Worm (Caenorhabditis elegans) whole organism, L4 larva: ENCODE data around the gene Y7A5A.6.

ENCODE experiments used
- D1046.2 ChIP-seq: fragments of 200-800 bp; sonication (Bioruptor generic); IDR thresholded peaks from 2 replicates; pipeline ENCODE4 v1.3.6; 2022; ENCODE audit warnings: missing genetic modification characterization, missing compliant biosample characterization
- F26F4.8 ChIP-seq: fragments of 200-800 bp; sonication (Bioruptor generic); conservative IDR thresholded peaks from 2 replicates; pipeline ENCODE4 v1.3.6; 2022; ENCODE audit warnings: missing genetic modification characterization, missing compliant biosample characterization
- F37D6.2 ChIP-seq: sonication (generic microtip); optimal IDR thresholded peaks from 2 replicates; lab custom pipeline; 2016; ENCODE audit warnings: mild to moderate bottlenecking, missing genetic modification characterization, missing compliant biosample characterization
- F44E2.7 ChIP-seq: fragments of 200-800 bp; sonication (Bioruptor generic); IDR thresholded peaks from 2 replicates; pipeline ENCODE4 v2.1.2; 2022; ENCODE audit warnings: missing genetic modification characterization, missing compliant biosample characterization
- R02D3.7 ChIP-seq: fragments of 150-350 bp; sonication (generic microtip); optimal IDR thresholded peaks from 3 replicates; lab custom pipeline; 2014; ENCODE audit warnings: missing biosample characterization, missing genetic modification characterization
- T20F7.1 ChIP-seq: fragments of 200-800 bp; sonication (Bioruptor generic); optimal IDR thresholded peaks from 2 replicates; lab custom pipeline; 2018; ENCODE audit warnings: mild to moderate bottlenecking, missing genetic modification characterization, missing compliant biosample characterization
- T26A8.4 ChIP-seq: fragments of 200-800 bp; sonication (Bioruptor generic); IDR thresholded peaks from 2 replicates; pipeline ENCODE4 v1.3.6; 2022; ENCODE audit warnings: missing genetic modification characterization, missing compliant biosample characterization
- Y75B8A.6 ChIP-seq: fragments of 200-800 bp; sonication (Bioruptor generic); IDR thresholded peaks from 2 replicates; pipeline ENCODE4 v1.3.6; 2022; ENCODE audit warnings: missing genetic modification reagents, missing genetic modification characterization, missing compliant biosample characterization
- ZK337.2 ChIP-seq: fragments of 200-800 bp; sonication (Bioruptor generic); IDR thresholded peaks from 2 replicates; pipeline ENCODE4 v1.3.6; 2022; ENCODE audit warnings: missing genetic modification reagents, missing genetic modification characterization, missing compliant biosample characterization
- aha-1 ChIP-seq: fragments of 150-350 bp; peaks from one replicate; lab custom pipeline; 2014; ENCODE audit warnings: missing biosample characterization, missing genetic modification characterization
- attf-4 ChIP-seq: sonication (generic microtip); optimal IDR thresholded peaks from 3 replicates; lab custom pipeline; 2017; ENCODE audit warnings: missing biosample characterization, missing genetic modification characterization
- ceh-28 ChIP-seq: fragments of 150-350 bp; optimal IDR thresholded peaks from 2 replicates; lab custom pipeline; 2014; ENCODE audit warnings: missing biosample characterization, missing genetic modification reagents, missing genetic modification characterization
- ceh-32 ChIP-seq: sonication (generic microtip); optimal IDR thresholded peaks from 2 replicates; lab custom pipeline; 2016; ENCODE audit warnings: mild to moderate bottlenecking, missing genetic modification characterization, missing compliant biosample characterization; ENCODE audit not compliant: poor library complexity
- ceh-44 ChIP-seq: fragments of 200-800 bp; sonication (Bioruptor generic); IDR thresholded peaks from 2 replicates; pipeline ENCODE4 v1.3.6; 2022; ENCODE audit warnings: missing genetic modification reagents, missing genetic modification characterization, missing compliant biosample characterization
- ces-1 ChIP-seq: fragments of 150-350 bp; sonication (generic microtip); optimal IDR thresholded peaks from 4 replicates; lab custom pipeline; 2014; ENCODE audit warnings: missing biosample characterization, missing genetic modification reagents, missing genetic modification characterization
- cey-2 ChIP-seq: sonication (generic microtip); optimal IDR thresholded peaks from 3 replicates; lab custom pipeline; 2017; ENCODE audit warnings: missing genetic modification characterization, mild to moderate bottlenecking, missing compliant biosample characterization, antibody characterized with exemption, borderline replicate concordance; ENCODE audit not compliant: insufficient read depth
- daf-12 ChIP-seq: fragments of 150-350 bp; optimal IDR thresholded peaks from 2 replicates; lab custom pipeline; 2014; ENCODE audit warnings: missing biosample characterization, missing genetic modification reagents, missing genetic modification characterization
- daf-19 ChIP-seq: fragments of 200-800 bp; sonication (Bioruptor generic); conservative IDR thresholded peaks from 2 replicates; pipeline ENCODE4 v1.3.6; 2022; ENCODE audit warnings: missing genetic modification characterization, missing compliant biosample characterization
- dpl-1 ChIP-seq: fragments of 150-350 bp; optimal IDR thresholded peaks from 2 replicates; lab custom pipeline; 2014; ENCODE audit warnings: missing biosample characterization, missing genetic modification reagents, missing genetic modification characterization
- egl-43 ChIP-seq: fragments of 200-800 bp; sonication (Bioruptor generic); IDR thresholded peaks from 2 replicates; pipeline ENCODE4 v1.3.6; 2022; ENCODE audit warnings: missing genetic modification reagents, missing genetic modification characterization, missing compliant biosample characterization
- fkh-10 ChIP-seq: fragments of 150-350 bp; optimal IDR thresholded peaks from 2 replicates; lab custom pipeline; 2014; ENCODE audit warnings: missing biosample characterization, missing genetic modification reagents, missing genetic modification characterization
- hif-1 ChIP-seq, 2 experiments: sonication (generic microtip); optimal IDR thresholded peaks; 2 replicates each; lab custom pipeline; 2016 to 2017; ENCODE audit warnings: missing compliant biosample characterization in 2 of 2, missing genetic modification characterization in 2 of 2, missing genetic modification reagents in 2 of 2, missing genotype in 2 of 2, mild to moderate bottlenecking in 1 of 2
- hlh-30 ChIP-seq: sonication (generic microtip); optimal IDR thresholded peaks from 2 replicates; lab custom pipeline; 2017; ENCODE audit warnings: antibody characterized with exemption, mild to moderate bottlenecking, missing genetic modification characterization, missing compliant biosample characterization; ENCODE audit not compliant: insufficient read depth
- lin-1 ChIP-seq: fragments of 200-800 bp; sonication (Bioruptor generic); IDR thresholded peaks from 2 replicates; pipeline ENCODE4 v1.3.6; 2022; ENCODE audit warnings: missing genetic modification reagents, missing genetic modification characterization, missing compliant biosample characterization
- lin-29 ChIP-seq: fragments of 200-800 bp; sonication (Bioruptor generic); IDR thresholded peaks from 2 replicates; pipeline ENCODE4 v1.3.6; 2022; ENCODE audit warnings: missing genetic modification reagents, missing genetic modification characterization, missing compliant biosample characterization
- lin-38 ChIP-seq: fragments of 200-800 bp; sonication (Bioruptor generic); IDR thresholded peaks from 2 replicates; pipeline ENCODE4 v1.3.6; 2022; ENCODE audit warnings: missing genetic modification reagents, missing genetic modification characterization, missing compliant biosample characterization
- lir-3 ChIP-seq: sonication (generic microtip); optimal IDR thresholded peaks from 2 replicates; lab custom pipeline; 2016; ENCODE audit warnings: mild to moderate bottlenecking, missing genetic modification characterization, missing compliant biosample characterization
- madf-5 ChIP-seq, 2 experiments: fragments of 200-800 bp; sonication (Bioruptor generic); IDR thresholded peaks; 2 replicates each; pipeline ENCODE4 v1.3.6; 2022; ENCODE audit warnings: missing compliant biosample characterization in 2 of 2, missing genetic modification characterization in 2 of 2
- mdl-1 ChIP-seq, 2 experiments: fragments of 150-350 bp in 1 of 2; sonication (generic microtip) in 1 of 2; optimal IDR thresholded peaks; 2 replicates each; lab custom pipeline; 2014 to 2017; ENCODE audit warnings: missing biosample characterization in 2 of 2, missing genetic modification characterization in 2 of 2
- mdt-29 ChIP-seq: fragments of 200-800 bp; sonication (Bioruptor generic); IDR thresholded peaks from 2 replicates; pipeline ENCODE4 v1.3.6; 2022; ENCODE audit warnings: missing genetic modification reagents, missing genetic modification characterization, missing compliant biosample characterization
- nhr-111 ChIP-seq: fragments of 200-800 bp; sonication (Bioruptor generic); optimal IDR thresholded peaks from 2 replicates; lab custom pipeline; 2018; ENCODE audit warnings: mild to moderate bottlenecking, missing genetic modification characterization, missing compliant biosample characterization
- nhr-237 ChIP-seq: sonication (generic microtip); optimal IDR thresholded peaks from 2 replicates; lab custom pipeline; 2017; ENCODE audit warnings: missing biosample characterization, missing genetic modification characterization
- nhr-42 ChIP-seq: fragments of 200-800 bp; sonication (Bioruptor generic); IDR thresholded peaks from 2 replicates; pipeline ENCODE4 v1.3.6; 2022; ENCODE audit warnings: missing genetic modification characterization, missing compliant biosample characterization
- nhr-6 ChIP-seq: fragments of 150-350 bp; optimal IDR thresholded peaks from 2 replicates; lab custom pipeline; 2014; ENCODE audit warnings: missing biosample characterization, missing genetic modification characterization
- nhr-77 ChIP-seq: fragments of 150-350 bp; optimal IDR thresholded peaks from 2 replicates; lab custom pipeline; 2014; ENCODE audit warnings: missing biosample characterization, missing genetic modification characterization
- pha-4 ChIP-seq, 2 experiments: fragments of 150-350 bp in 1 of 2; fragments of 200-800 bp in 1 of 2; sonication (Bioruptor generic) in 1 of 2; IDR thresholded peaks in 1 of 2; optimal IDR thresholded peaks in 1 of 2; 2 replicates each; pipeline versions ENCODE4 v1.3.6 to Lab custom; 2014 to 2022; ENCODE audit warnings: missing genetic modification characterization in 2 of 2, missing genetic modification reagents in 2 of 2, missing biosample characterization in 1 of 2, missing compliant biosample characterization in 1 of 2
- rbr-2 ChIP-seq: sonication (generic microtip); optimal IDR thresholded peaks from 2 replicates; lab custom pipeline; 2016; ENCODE audit warnings: missing genotype, missing genetic modification characterization, missing compliant biosample characterization
- sdz-12 ChIP-seq: fragments of 200-800 bp; sonication (Bioruptor generic); optimal IDR thresholded peaks from 2 replicates; lab custom pipeline; 2018; ENCODE audit warnings: mild to moderate bottlenecking, missing genetic modification characterization, missing compliant biosample characterization
- skn-1 ChIP-seq: fragments of 150-350 bp; optimal IDR thresholded peaks from 2 replicates; lab custom pipeline; 2014; ENCODE audit warnings: missing biosample characterization, missing genetic modification characterization
- snpc-1.2 ChIP-seq: fragments of 200-800 bp; sonication (Bioruptor generic); IDR thresholded peaks from 2 replicates; pipeline ENCODE4 v1.3.6; 2022; ENCODE audit warnings: missing genetic modification reagents, missing genetic modification characterization, missing compliant biosample characterization
- snpc-4 ChIP-seq: fragments of 150-350 bp; optimal IDR thresholded peaks from 2 replicates; lab custom pipeline; 2014; ENCODE audit warnings: missing biosample characterization, missing genetic modification characterization
- spr-1 ChIP-seq: sonication (generic microtip); optimal IDR thresholded peaks from 2 replicates; lab custom pipeline; 2016; ENCODE audit warnings: mild to moderate bottlenecking, missing genetic modification characterization, missing compliant biosample characterization
- spr-3 ChIP-seq: fragments of 200-800 bp; sonication (Bioruptor generic); optimal IDR thresholded peaks from 2 replicates; lab custom pipeline; 2018; ENCODE audit warnings: mild to moderate bottlenecking, missing genetic modification characterization, missing compliant biosample characterization
- tra-1 ChIP-seq: fragments of 200-800 bp; sonication (Bioruptor generic); IDR thresholded peaks from 2 replicates; pipeline ENCODE4 v1.3.6; 2022; ENCODE audit warnings: missing genetic modification reagents, missing genetic modification characterization, missing compliant biosample characterization
- zfp-2 ChIP-seq: sonication (generic microtip); optimal IDR thresholded peaks from 2 replicates; lab custom pipeline; 2016; ENCODE audit warnings: mild to moderate bottlenecking, missing genetic modification characterization, missing compliant biosample characterization
- zip-2 ChIP-seq: fragments of 150-350 bp; optimal IDR thresholded peaks from 2 replicates; lab custom pipeline; 2014; ENCODE audit warnings: missing biosample characterization, missing genetic modification characterization
- ztf-7 ChIP-seq: fragments of 150-350 bp; optimal IDR thresholded peaks from 2 replicates; lab custom pipeline; 2014; ENCODE audit warnings: missing biosample characterization, missing genetic modification characterization

The Y7A5A.6 gene

DNA sequence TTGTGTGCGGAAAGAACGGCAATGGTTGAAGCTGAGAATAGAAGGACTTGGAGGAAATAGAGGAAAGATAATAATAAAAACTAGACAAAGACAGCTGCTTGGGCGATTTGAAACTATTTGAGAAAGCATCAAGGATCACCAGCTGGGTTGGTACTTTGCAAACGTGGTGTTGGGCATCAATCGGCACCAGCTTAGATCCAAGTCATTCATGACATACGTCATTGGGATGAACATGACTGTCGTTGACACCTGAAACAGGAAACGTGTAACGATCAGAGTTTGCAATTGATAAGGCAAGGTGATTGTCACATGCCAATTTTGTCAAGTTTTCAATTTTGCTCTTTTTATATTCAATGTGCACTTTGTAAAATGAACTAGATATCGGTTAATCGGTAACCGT is 43.0 kb upstream of the Y7A5A.6 start (continued):
- no peak for TF ChIP-seq snpc-1.2
- TF ChIP-seq R02D3.7 (tag; lab: Kevin White, UChicago) = no peak
- no peak for TF ChIP-seq zip-2 (tag; lab: Kevin White, UChicago)
- TF ChIP-seq fkh-10 (GFP tag; lab: Kevin White, UChicago) = no peak
- no peak for TF ChIP-seq ztf-7 (tag; lab: Kevin White, UChicago)
- TF ChIP-seq F26F4.8 = no peak
- no peak for TF ChIP-seq ceh-28 (tag; lab: Kevin White, UChicago)
- no peak for TF ChIP-seq cey-2 (tag; lab: Kevin White, UChicago)

DNA sequence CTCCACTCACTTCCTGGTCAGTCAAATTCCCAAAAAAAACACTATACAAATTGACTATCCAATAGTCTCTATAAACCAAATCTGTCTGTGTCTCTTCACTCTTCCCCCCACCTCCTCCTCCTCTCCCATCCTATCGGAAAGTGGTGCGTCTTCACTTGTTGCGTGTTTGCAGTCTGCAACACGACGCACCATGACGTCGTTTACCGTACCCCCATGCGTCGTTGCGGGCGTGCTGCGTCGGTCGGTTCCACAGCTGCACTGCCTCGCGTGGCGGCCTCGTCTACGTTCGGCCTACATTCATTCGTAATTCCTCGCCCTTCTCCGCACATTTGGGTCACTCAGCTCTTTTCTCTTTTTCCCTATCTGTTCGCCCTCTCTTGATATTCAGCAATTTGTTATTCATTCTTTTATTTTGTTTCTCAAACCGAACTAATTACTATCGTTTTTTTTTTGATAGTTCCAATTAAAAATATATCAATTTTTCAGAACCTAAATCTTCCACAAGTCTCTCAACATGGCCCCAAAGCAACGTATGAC is 41.7 kb upstream of the Y7A5A.6 start, which contains the start of gene serp-1.1:
Gene serp-1.1, plus strand, starts transcription at position 487 of the 537 bp plus-strand sequence.
- peak; percentile 76 for TF ChIP-seq nhr-237 (tag; lab: Kevin White, UChicago)
- TF ChIP-seq madf-5 (GFP tag; IDR thresholded peaks at IDR 0.05; lab: Robert Waterston, UW) = no peak; a peak in 1 of 4 replicates
- peak; percentile 95 for TF ChIP-seq T20F7.1
- peak; percentile 86 for TF ChIP-seq lir-3 (tag; lab: Kevin White, UChicago)
- peak; percentile 99 for TF ChIP-seq tra-1 (GFP tag; lab: Robert Waterston, UW)
- TF ChIP-seq ceh-32 (tag; lab: Kevin White, UChicago) = peak; percentile 82
- TF ChIP-seq F26F4.8 = no peak
- peak; percentile 32 for TF ChIP-seq ces-1
- TF ChIP-seq lin-1 = peak; percentile 99; the same call in 1 of the 2 replicates
- peak; percentile 94 for TF ChIP-seq ztf-7 (tag; lab: Kevin White, UChicago)
- peak; percentile 97 for TF ChIP-seq spr-1 (tag; lab: Kevin White, UChicago)
- peak; percentile 98 for TF ChIP-seq egl-43 (GFP tag; lab: Robert Waterston, UW)
- TF ChIP-seq F44E2.7 = 0 out of 2 replicates have a peak, but pooled peaks have one; percentile 11
- TF ChIP-seq aha-1 = peak; percentile 100
- TF ChIP-seq daf-12 = no peak
- TF ChIP-seq cey-2 (tag; lab: Kevin White, UChicago) = no peak
- peak; percentile 97 for TF ChIP-seq spr-3
- peak; percentile 93 to 99 for TF ChIP-seq mdl-1 (tag; optimal IDR thresholded peaks at IDR 0.05; lab: Kevin White, UChicago)
- TF ChIP-seq snpc-4 (tag; lab: Kevin White, UChicago) = peak; percentile 42
- TF ChIP-seq D1046.2 (GFP tag; lab: Robert Waterston, UW) = peak; percentile 92
- peak; percentile 96 for TF ChIP-seq fkh-10 (GFP tag; lab: Kevin White, UChicago)
- TF ChIP-seq lin-38 (GFP tag; lab: Robert Waterston, UW) = peak; percentile 93
- TF ChIP-seq sdz-12 (GFP tag; lab: Kevin White, UChicago) = peak; percentile 20
- TF ChIP-seq nhr-77 (tag; lab: Kevin White, UChicago) = peak; percentile 98
- no peak for TF ChIP-seq daf-19 (GFP tag; lab: Robert Waterston, UW)
- TF ChIP-seq hif-1 (tag; optimal IDR thresholded peaks at IDR 0.05; lab: Kevin White, UChicago) = peak; percentile 80 to 97
- 0 out of 2 replicates have a peak, but pooled peaks have one; percentile 51 for TF ChIP-seq ZK337.2 (GFP tag; lab: Robert Waterston, UW)
- TF ChIP-seq zfp-2 (tag; lab: Kevin White, UChicago) = peak; percentile 83
- peak; percentile 98 for TF ChIP-seq rbr-2
- TF ChIP-seq T26A8.4 (GFP tag; lab: Robert Waterston, UW) = peak; percentile 98
- TF ChIP-seq nhr-42 (GFP tag; lab: Robert Waterston, UW) = peak; percentile 98
- peak; percentile 56 for TF ChIP-seq attf-4
- TF ChIP-seq nhr-111 (GFP tag; lab: Kevin White, UChicago) = no peak
- peak; percentile 95 for TF ChIP-seq lin-29 (GFP tag; lab: Robert Waterston, UW)
- peak; percentile 97 for TF ChIP-seq nhr-6 (tag; lab: Kevin White, UChicago)
- peak; percentile 92 for TF ChIP-seq mdt-29
- TF ChIP-seq skn-1 (tag; lab: Kevin White, UChicago) = no peak
- peak; percentile 25; the same call in 1 of the 2 replicates for TF ChIP-seq ceh-44
- peak; percentile 96 for TF ChIP-seq Y75B8A.6 (GFP tag; lab: Robert Waterston, UW)
- TF ChIP-seq pha-4 (GFP tag; IDR thresholded peaks at IDR 0.05; lab: Robert Waterston, UW) = peak; percentile 99
- peak; percentile 51 for TF ChIP-seq pha-4 (tag; optimal IDR thresholded peaks at IDR 0.05; lab: Kevin White, UChicago)
- peak; percentile 85 for TF ChIP-seq dpl-1 (GFP tag; lab: Kevin White, UChicago)
- peak; percentile 96 for TF ChIP-seq F37D6.2 (tag; lab: Kevin White, UChicago)
- TF ChIP-seq hlh-30 = peak; percentile 96
